In the genomic region with DNA sequence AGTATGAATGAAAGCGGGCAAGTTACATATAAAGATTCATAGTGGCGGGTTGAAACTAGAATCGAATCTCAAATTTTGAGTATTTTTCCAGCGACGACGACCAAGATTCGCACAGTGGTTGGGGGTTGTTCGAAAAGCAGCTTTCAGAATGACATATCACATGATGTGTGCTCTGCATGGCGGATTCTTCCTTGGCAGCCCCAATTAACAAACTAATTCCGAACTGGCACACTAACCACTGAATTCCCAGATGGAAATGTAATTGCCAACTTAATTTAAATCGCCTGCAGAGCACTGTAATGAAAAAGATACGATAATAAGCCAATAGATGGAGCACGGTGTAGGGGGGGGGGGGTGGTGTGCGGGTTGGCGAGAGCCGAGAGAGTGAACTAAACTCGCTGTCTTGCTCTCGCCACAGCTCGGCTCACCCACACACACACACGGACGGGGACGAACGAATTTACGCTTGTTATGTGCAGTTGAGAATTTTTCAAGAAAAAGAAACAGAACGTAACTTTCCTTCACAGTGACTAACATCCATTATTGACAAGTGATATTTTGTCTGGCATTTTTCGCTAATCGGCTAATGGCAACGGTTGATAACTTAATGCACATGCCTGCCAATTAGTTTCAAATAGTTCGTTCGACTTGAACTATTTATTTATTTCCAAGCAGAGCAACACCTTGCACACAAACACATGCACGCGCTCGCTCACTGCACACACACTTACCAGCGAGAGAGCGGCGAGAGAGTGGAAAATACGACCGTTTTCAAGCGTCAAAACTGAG, we compare ENCODE assay signal across 5 fruit fly cellular contexts.
TF ChIP-seq lines count a peak whose summit lies in the region.

No protein-coding gene starts in this region.

TF ChIP-seq in whole organism, adult, 20 proteins besides CTCF, POLR2A, EP300 and RAD21 (continued from another document):
- TF ChIP-seq kay (GFP tag; lab: Kevin White, UChicago; ENCODE audit: borderline replicate concordance) (no peak), Mnt (GFP tag; optimal IDR thresholded peaks at IDR 0.05; lab: Kevin White, UChicago) (peak; percentile 70), pad (GFP tag; optimal IDR thresholded peaks at IDR 0.05; lab: Kevin White, UChicago) (peak; percentile 63), cic (GFP tag; optimal IDR thresholded peaks at IDR 0.05; lab: Kevin White, UChicago) (peak; percentile 96), CG11617 (GFP tag; optimal IDR thresholded peaks at IDR 0.05; lab: Kevin White, UChicago) (peak; percentile 74)

TF ChIP-seq in whole organism, embryonic, 481 proteins besides CTCF, POLR2A, EP300 and RAD21 (continued from another document and continues in another):
- peak; percentile 88 for TF ChIP-seq Poxn (GFP tag; IDR thresholded peaks at IDR 0.05; lab: Robert Waterston, UW)
- peak; percentile 97 for TF ChIP-seq CG16815 (GFP tag; optimal IDR thresholded peaks at IDR 0.05; lab: Kevin White, UChicago)
- peak; percentile 77 for TF ChIP-seq CG15073 (GFP tag; optimal IDR thresholded peaks at IDR 0.05; lab: Kevin White, UChicago)
- peak; percentile 95 for TF ChIP-seq cwo (GFP tag; optimal IDR thresholded peaks at IDR 0.05; lab: Kevin White, UChicago)
- TF ChIP-seq Rfx (GFP tag; IDR thresholded peaks at IDR 0.05; lab: Robert Waterston, UW) = peak; percentile 98
- peak; percentile 86 for TF ChIP-seq exex (tag; optimal IDR thresholded peaks at IDR 0.05; lab: Kevin White, UChicago)
- peak; percentile 92 for TF ChIP-seq CG11398 (GFP tag; optimal IDR thresholded peaks at IDR 0.05; lab: Kevin White, UChicago)
- peak; percentile 91 for TF ChIP-seq CG4854 (GFP tag; optimal IDR thresholded peaks at IDR 0.05; lab: Kevin White, UChicago)
- TF ChIP-seq Dfd (GFP tag; optimal IDR thresholded peaks at IDR 0.05; lab: Kevin White, UChicago) = no peak
- peak; percentile 90 for TF ChIP-seq HmgD (GFP tag; optimal IDR thresholded peaks at IDR 0.05; lab: Kevin White, UChicago)
- peak; percentile 97 for TF ChIP-seq CG12071 (GFP tag; optimal IDR thresholded peaks at IDR 0.05; lab: Kevin White, UChicago)
- TF ChIP-seq CrebB (tag; optimal IDR thresholded peaks at IDR 0.05; lab: Kevin White, UChicago) = peak; percentile 96
- peak; percentile 89 for TF ChIP-seq trem (tag; optimal IDR thresholded peaks at IDR 0.05; lab: Kevin White, UChicago)
- TF ChIP-seq chm (GFP tag; IDR thresholded peaks at IDR 0.05; lab: Robert Waterston, UW) = peak; percentile 97
- TF ChIP-seq pzg (GFP tag; optimal IDR thresholded peaks at IDR 0.05; lab: Kevin White, UChicago) = peak; percentile 39
- no peak for TF ChIP-seq CG15479 (GFP tag; optimal IDR thresholded peaks at IDR 0.05; lab: Kevin White, UChicago)
- peak; percentile 89 for TF ChIP-seq Myb (GFP tag; optimal IDR thresholded peaks at IDR 0.05; lab: Kevin White, UChicago)
- TF ChIP-seq pum (GFP tag; optimal IDR thresholded peaks at IDR 0.05; lab: Kevin White, UChicago) = peak; percentile 94
- peak; percentile 80 for TF ChIP-seq nerfin-1 (tag; optimal IDR thresholded peaks at IDR 0.05; lab: Kevin White, UChicago)
- peak; percentile 91 for TF ChIP-seq emc (GFP tag; optimal IDR thresholded peaks at IDR 0.05; lab: Kevin White, UChicago)
- TF ChIP-seq sc (optimal IDR thresholded peaks at IDR 0.05; lab: Kevin White, UChicago) = no peak
- TF ChIP-seq sc (GFP tag; optimal IDR thresholded peaks at IDR 0.05; lab: Kevin White, UChicago) = peak; percentile 90
- peak; percentile 96 for TF ChIP-seq ara (GFP tag; IDR thresholded peaks at IDR 0.05; lab: Robert Waterston, UW)
- TF ChIP-seq YL-1 (GFP tag; optimal IDR thresholded peaks at IDR 0.05; lab: Kevin White, UChicago) = peak; percentile 89
- peak; percentile 94 for TF ChIP-seq CG12942 (GFP tag; optimal IDR thresholded peaks at IDR 0.05; lab: Kevin White, UChicago)
- TF ChIP-seq Oli (tag; optimal IDR thresholded peaks at IDR 0.05; lab: Kevin White, UChicago) = peak; percentile 97
- peak; percentile 94 for TF ChIP-seq CoRest (tag; optimal IDR thresholded peaks at IDR 0.05; lab: Kevin White, UChicago)
- TF ChIP-seq CG11093 (GFP tag; IDR thresholded peaks at IDR 0.05; lab: Robert Waterston, UW) = peak; percentile 95
- peak; percentile 95 for TF ChIP-seq her (GFP tag; optimal IDR thresholded peaks at IDR 0.05; lab: Kevin White, UChicago)

TF ChIP-seq in whole organism, prepupa, 60 proteins besides CTCF, POLR2A, EP300 and RAD21 (continued from another document and continues in another):
- TF ChIP-seq Hr38 (GFP tag; optimal IDR thresholded peaks at IDR 0.05; lab: Kevin White, UChicago) (peak; percentile 62), ss (GFP tag; optimal IDR thresholded peaks at IDR 0.05; lab: Kevin White, UChicago) (peak; percentile 89 to 94), fd59A (GFP tag; optimal IDR thresholded peaks at IDR 0.05; lab: Kevin White, UChicago) (peak; percentile 96), CG3919 (GFP tag; optimal IDR thresholded peaks at IDR 0.05; lab: Kevin White, UChicago) (peak; percentile 99), CG7368 (GFP tag; optimal IDR thresholded peaks at IDR 0.05; lab: Kevin White, UChicago) (peak; percentile 98), Eip93F (GFP tag; optimal IDR thresholded peaks at IDR 0.05; lab: Kevin White, UChicago) (peak; percentile 53), salr (GFP tag; optimal IDR thresholded peaks at IDR 0.05; lab: Kevin White, UChicago) (peak; percentile 96 to 98), CG8632 (GFP tag; optimal IDR thresholded peaks at IDR 0.05; lab: Kevin White, UChicago) (peak; percentile 96), Smox (GFP tag; optimal IDR thresholded peaks at IDR 0.05; lab: Kevin White, UChicago) (peak; percentile 97), CG31627 (GFP tag; optimal IDR thresholded peaks at IDR 0.05; lab: Kevin White, UChicago) (peak; percentile 98), Met (GFP tag; optimal IDR thresholded peaks at IDR 0.05; lab: Kevin White, UChicago) (peak; percentile 97), CG16779 (tag; optimal IDR thresholded peaks at IDR 0.05; lab: Kevin White, UChicago) (peak; percentile 96), esn (GFP tag; optimal IDR thresholded peaks at IDR 0.05; lab: Kevin White, UChicago) (peak; percentile 98), CG15336 (GFP tag; IDR thresholded peaks at IDR 0.05; lab: Robert Waterston, UW) (peak; percentile 97), Sox14 (GFP tag; optimal IDR thresholded peaks at IDR 0.05; lab: Kevin White, UChicago) (peak; percentile 99), Hr39 (GFP tag; optimal IDR thresholded peaks at IDR 0.05; lab: Kevin White, UChicago) (peak; percentile 98), Blimp-1 (GFP tag; optimal IDR thresholded peaks at IDR 0.05; lab: Kevin White, UChicago) (peak; percentile 79), CG6808 (GFP tag; optimal IDR thresholded peaks at IDR 0.05; lab: Kevin White, UChicago) (peak; percentile 93), fd85E (GFP tag; optimal IDR thresholded peaks at IDR 0.05; lab: Kevin White, UChicago) (peak; percentile 96), CG10631 (GFP tag; optimal IDR thresholded peaks at IDR 0.05; lab: Kevin White, UChicago) (peak; percentile 97), CG11294 (GFP tag; IDR thresholded peaks at IDR 0.05; lab: Robert Waterston, UW) (peak; percentile 97), CG6276 (GFP tag; optimal IDR thresholded peaks at IDR 0.05; lab: Kevin White, UChicago) (peak; percentile 97), net (GFP tag; optimal IDR thresholded peaks at IDR 0.05; lab: Kevin White, UChicago) (peak; percentile 98), CG8319 (GFP tag; optimal IDR thresholded peaks at IDR 0.05; lab: Kevin White, UChicago) (peak; percentile 95), CG6163 (GFP tag; IDR thresholded peaks at IDR 0.05; lab: Robert Waterston, UW) (peak; percentile 98), CG11762 (GFP tag; optimal IDR thresholded peaks at IDR 0.05; lab: Kevin White, UChicago; ENCODE audit: insufficient read depth) (peak; percentile 94), CG6854 (GFP tag; optimal IDR thresholded peaks at IDR 0.05; lab: Kevin White, UChicago) (peak; percentile 90), Hr4 (GFP tag; optimal IDR thresholded peaks at IDR 0.05; lab: Kevin White, UChicago) (peak; percentile 98), Eip75B (GFP tag; optimal IDR thresholded peaks at IDR 0.05; lab: Kevin White, UChicago) (peak; percentile 97), Eip78C (GFP tag; lab: Kevin White, UChicago) (peak; percentile 99)

TF ChIP-seq in whole organism, pupa, 21 proteins besides CTCF, POLR2A, EP300 and RAD21 (continued from another document):
- TF ChIP-seq EcR (GFP tag; optimal IDR thresholded peaks at IDR 0.05; lab: Kevin White, UChicago) = peak; percentile 36
- TF ChIP-seq CG12605 (GFP tag; IDR thresholded peaks at IDR 0.05; lab: Robert Waterston, UW) = peak; percentile 97
- peak; percentile 97 for TF ChIP-seq CG8159 (tag; optimal IDR thresholded peaks at IDR 0.05; lab: Kevin White, UChicago)
TF ChIP-seq in whole organism, pupa: peak in this region for 20.

TF ChIP-seq in whole organism, wandering third instar larva, 38 proteins besides CTCF, POLR2A, EP300 and RAD21 (continued from another document):
- TF ChIP-seq Rel (GFP tag; optimal IDR thresholded peaks at IDR 0.05; lab: Kevin White, UChicago) (peak; percentile 66), Rel (tag; optimal IDR thresholded peaks at IDR 0.05; lab: Kevin White, UChicago) (peak; percentile 54), dsf (GFP tag; optimal IDR thresholded peaks at IDR 0.05; lab: Kevin White, UChicago; ENCODE audit: borderline replicate concordance) (peak; percentile 36), CG9705 (GFP tag; optimal IDR thresholded peaks at IDR 0.05; lab: Kevin White, UChicago) (peak; percentile 35), Dif (GFP tag; optimal IDR thresholded peaks at IDR 0.05; lab: Kevin White, UChicago; ENCODE audit: partially characterized antibody) (peak; percentile 40), HLH106 (tag; optimal IDR thresholded peaks at IDR 0.05; lab: Kevin White, UChicago) (peak; percentile 88), Sp1 (GFP tag; optimal IDR thresholded peaks at IDR 0.05; lab: Kevin White, UChicago) (peak; percentile 92), OdsH (GFP tag; optimal IDR thresholded peaks at IDR 0.05; lab: Kevin White, UChicago) (peak; percentile 97), GATAd (GFP tag; optimal IDR thresholded peaks at IDR 0.05; lab: Kevin White, UChicago) (no peak), Mio (GFP tag; optimal IDR thresholded peaks at IDR 0.05; lab: Kevin White, UChicago) (peak; percentile 91), Dfd (GFP tag; optimal IDR thresholded peaks at IDR 0.05; lab: Kevin White, UChicago) (no peak), Hnf4 (GFP tag; optimal IDR thresholded peaks at IDR 0.05; lab: Kevin White, UChicago) (peak; percentile 93), sv (GFP tag; optimal IDR thresholded peaks at IDR 0.05; lab: Kevin White, UChicago) (peak; percentile 73), h (GFP tag; optimal IDR thresholded peaks at IDR 0.05; lab: Kevin White, UChicago) (peak; percentile 97), Hr83 (GFP tag; optimal IDR thresholded peaks at IDR 0.05; lab: Kevin White, UChicago; ENCODE audit: poor library complexity, severe bottlenecking) (peak; percentile 36), dl (GFP tag; optimal IDR thresholded peaks at IDR 0.05; lab: Kevin White, UChicago; ENCODE audit: insufficient read depth in 1 of 2, partially characterized antibody in 2 of 2) (no peak), foxo (GFP tag; optimal IDR thresholded peaks at IDR 0.05; lab: Kevin White, UChicago) (peak; percentile 83 to 98), ey (GFP tag; optimal IDR thresholded peaks at IDR 0.05; lab: Kevin White, UChicago) (peak; percentile 97), Abd-B (GFP tag; optimal IDR thresholded peaks at IDR 0.05; lab: Kevin White, UChicago) (peak; percentile 14), usp (GFP tag; optimal IDR thresholded peaks at IDR 0.05; lab: Kevin White, UChicago) (no peak)
